Worm (Caenorhabditis elegans) whole organism, mixed stage, embryonic: Measurements from ENCODE around the gene T07D4.2.
A peak's percentile ranks its signal among the peaks of the same experiment; 100 is the strongest.

Experiments used
- M03D4.4 ChIP-seq: sonication (generic microtip); optimal IDR thresholded peaks from 2 replicates; lab custom pipeline; 2017; ENCODE audit warnings: mild to moderate bottlenecking, missing genetic modification characterization, missing compliant biosample characterization
- bed-3 ChIP-seq: fragments of 200-800 bp; sonication (Bioruptor generic); optimal IDR thresholded peaks from 3 replicates; lab custom pipeline; 2018; ENCODE audit warnings: mild to moderate bottlenecking, missing genetic modification characterization, moderate library complexity, missing compliant biosample characterization
- blmp-1 ChIP-seq: fragments of 150-350 bp; optimal IDR thresholded peaks from 2 replicates; lab custom pipeline; 2014; ENCODE audit warnings: missing biosample characterization, missing genetic modification characterization
- ceh-39 ChIP-seq: fragments of 150-350 bp; optimal IDR thresholded peaks from 2 replicates; lab custom pipeline; 2014; ENCODE audit warnings: missing biosample characterization, missing genetic modification characterization
- ceh-83 ChIP-seq: fragments of 200-800 bp; sonication (Bioruptor generic); optimal IDR thresholded peaks from 2 replicates; lab custom pipeline; 2018; ENCODE audit warnings: mild to moderate bottlenecking, missing genetic modification characterization, missing compliant biosample characterization
- ces-1 ChIP-seq: fragments of 150-350 bp; optimal IDR thresholded peaks from 2 replicates; lab custom pipeline; 2014; ENCODE audit warnings: missing biosample characterization, missing genetic modification reagents, missing genetic modification characterization
- cnd-1 ChIP-seq: fragments of 200-800 bp; sonication (Bioruptor generic); optimal IDR thresholded peaks from 2 replicates; lab custom pipeline; 2018; ENCODE audit warnings: mild to moderate bottlenecking, missing genetic modification characterization, missing compliant biosample characterization
- drap-1 ChIP-seq: fragments of 200-800 bp; sonication (Bioruptor generic); optimal IDR thresholded peaks from 3 replicates; lab custom pipeline; 2018; ENCODE audit warnings: mild to moderate bottlenecking, missing genetic modification characterization, missing compliant biosample characterization
- elt-1 ChIP-seq: sonication (generic microtip); optimal IDR thresholded peaks from 2 replicates; lab custom pipeline; 2017; ENCODE audit warnings: missing genetic modification characterization, mild to moderate bottlenecking, missing compliant biosample characterization, antibody characterized with exemption, moderate library complexity, borderline replicate concordance; ENCODE audit not compliant: insufficient read depth
- elt-3 ChIP-seq: fragments of 150-350 bp; optimal IDR thresholded peaks from 2 replicates; lab custom pipeline; 2014; ENCODE audit warnings: missing biosample characterization, missing genetic modification characterization
- flh-1 ChIP-seq: fragments of 200-800 bp; sonication (Bioruptor generic); optimal IDR thresholded peaks from 2 replicates; lab custom pipeline; 2018; ENCODE audit warnings: mild to moderate bottlenecking, missing genetic modification characterization, moderate library complexity, missing compliant biosample characterization
- hlh-1 ChIP-seq: fragments of 150-350 bp; optimal IDR thresholded peaks from 2 replicates; lab custom pipeline; 2014; ENCODE audit warnings: missing biosample characterization, missing genetic modification reagents, missing genetic modification characterization
- lin-13 ChIP-seq: fragments of 150-350 bp; optimal IDR thresholded peaks from 2 replicates; lab custom pipeline; 2014; ENCODE audit warnings: missing biosample characterization, missing genetic modification characterization
- lin-32 ChIP-seq: fragments of 200-800 bp; sonication (Bioruptor generic); optimal IDR thresholded peaks from 2 replicates; lab custom pipeline; 2018; ENCODE audit warnings: mild to moderate bottlenecking, missing genetic modification characterization, missing compliant biosample characterization
- lsy-2 ChIP-seq: fragments of 150-350 bp; optimal IDR thresholded peaks from 2 replicates; lab custom pipeline; 2014; ENCODE audit warnings: missing biosample characterization, missing genetic modification characterization
- mep-1 ChIP-seq: fragments of 150-350 bp; optimal IDR thresholded peaks from 2 replicates; lab custom pipeline; 2017; ENCODE audit warnings: missing biosample characterization, missing genetic modification reagents, missing genetic modification characterization, inconsistent platforms
- mls-2 ChIP-seq: sonication (generic microtip); optimal IDR thresholded peaks from 2 replicates; lab custom pipeline; 2016; ENCODE audit warnings: mild to moderate bottlenecking, missing genetic modification characterization, moderate library complexity, missing compliant biosample characterization
- nhr-12 ChIP-seq: fragments of 150-350 bp; optimal IDR thresholded peaks from 2 replicates; lab custom pipeline; 2014; ENCODE audit warnings: missing biosample characterization, missing genetic modification characterization
- nhr-2 ChIP-seq: fragments of 150-350 bp; optimal IDR thresholded peaks from 2 replicates; lab custom pipeline; 2014; ENCODE audit warnings: missing biosample characterization, missing genetic modification characterization
- nhr-237 ChIP-seq: fragments of 150-350 bp; optimal IDR thresholded peaks from 2 replicates; lab custom pipeline; 2014; ENCODE audit warnings: missing biosample characterization, missing genetic modification characterization
- nhr-28 ChIP-seq: fragments of 150-350 bp; optimal IDR thresholded peaks from 2 replicates; lab custom pipeline; 2014; ENCODE audit warnings: missing biosample characterization, missing genetic modification characterization
- nhr-76 ChIP-seq: sonication (generic microtip); optimal IDR thresholded peaks from 2 replicates; lab custom pipeline; 2017; ENCODE audit warnings: missing biosample characterization, missing genetic modification characterization
- pha-4 ChIP-seq: fragments of 150-350 bp; optimal IDR thresholded peaks from 2 replicates; lab custom pipeline; 2018; ENCODE audit warnings: missing biosample characterization, missing genetic modification reagents, missing genetic modification characterization
- sem-2 ChIP-seq: fragments of 200-800 bp; sonication (Bioruptor generic); optimal IDR thresholded peaks from 2 replicates; lab custom pipeline; 2018; ENCODE audit warnings: mild to moderate bottlenecking, missing genetic modification characterization, missing compliant biosample characterization
- snpc-4 ChIP-seq: fragments of 150-350 bp; optimal IDR thresholded peaks from 2 replicates; lab custom pipeline; 2014; ENCODE audit warnings: missing biosample characterization, missing genetic modification characterization
- tbx-8 ChIP-seq: fragments of 200-800 bp; sonication (Bioruptor generic); optimal IDR thresholded peaks from 2 replicates; lab custom pipeline; 2018; ENCODE audit warnings: mild to moderate bottlenecking, missing genetic modification characterization, moderate library complexity, missing compliant biosample characterization
- unc-120 ChIP-seq: sonication (generic microtip); optimal IDR thresholded peaks from 2 replicates; lab custom pipeline; 2017; ENCODE audit warnings: missing genetic modification characterization, missing compliant biosample characterization; ENCODE audit not compliant: poor library complexity, severe bottlenecking
- unc-39 ChIP-seq: fragments of 150-350 bp; optimal IDR thresholded peaks from 2 replicates; lab custom pipeline; 2014; ENCODE audit warnings: missing biosample characterization, missing genetic modification characterization
- unc-62 ChIP-seq: fragments of 150-350 bp; optimal IDR thresholded peaks from 2 replicates; lab custom pipeline; 2014; ENCODE audit warnings: missing biosample characterization, missing genetic modification reagents, missing genetic modification characterization
- zip-8 ChIP-seq: fragments of 150-350 bp; optimal IDR thresholded peaks from 2 replicates; lab custom pipeline; 2014; ENCODE audit warnings: missing biosample characterization, missing genetic modification characterization
- ztf-11 ChIP-seq: fragments of 150-350 bp; optimal IDR thresholded peaks from 2 replicates; lab custom pipeline; 2014; ENCODE audit warnings: missing biosample characterization, missing genetic modification characterization

T07D4.2 gene

ce11 chrII:8844465-8845126 lies 29.1 kb downstream of the T07D4.2 start, which contains the start of gene F46C5.6:
F46C5.6 (minus strand) TSS chrII:8844515.
- TF ChIP-seq bed-3 (no peak), hlh-1 (peak; percentile 90), unc-62 (GFP tag; lab: Kevin White, UChicago) (peak; percentile 48), unc-120 (peak; percentile 83), mep-1 (tag; lab: Kevin White, UChicago) (no peak)

- no peak for TF ChIP-seq nhr-237 (tag; lab: Kevin White, UChicago)
- TF ChIP-seq M03D4.4 (tag; lab: Kevin White, UChicago): no peak
- no peak for TF ChIP-seq tbx-8 (GFP tag; lab: Kevin White, UChicago)
- TF ChIP-seq zip-8 (tag; lab: Kevin White, UChicago): no peak
- no peak for TF ChIP-seq mls-2 (tag; lab: Kevin White, UChicago)
- no peak for TF ChIP-seq nhr-76 (tag; lab: Kevin White, UChicago)
- TF ChIP-seq hlh-1: no peak
- no peak for TF ChIP-seq nhr-2 (tag; lab: Kevin White, UChicago)
- TF ChIP-seq sem-2: no peak
- no peak for TF ChIP-seq ztf-11 (tag; lab: Kevin White, UChicago)
- no peak for TF ChIP-seq lin-13 (tag; lab: Kevin White, UChicago)
- TF ChIP-seq ceh-39: no peak
- no peak for TF ChIP-seq lsy-2
- no peak for TF ChIP-seq cnd-1
- TF ChIP-seq pha-4 (tag; lab: Kevin White, UChicago): no peak
- TF ChIP-seq lin-32 (GFP tag; lab: Kevin White, UChicago): no peak
- TF ChIP-seq blmp-1 (tag; lab: Kevin White, UChicago): no peak
- no peak for TF ChIP-seq snpc-4 (tag; lab: Kevin White, UChicago)
- TF ChIP-seq ces-1 (GFP tag; lab: Kevin White, UChicago): no peak
- TF ChIP-seq nhr-12 (tag; lab: Kevin White, UChicago): no peak
Measured at ce11 chrII:8839025-8839424, 34.7 kb downstream of the T07D4.2 start, which contains the start of gene F46C5.7. F46C5.7 (plus strand) TSS chrII:8839325.

- TF ChIP-seq nhr-28 (tag; lab: Kevin White, UChicago): no peak
- TF ChIP-seq ces-1 (GFP tag; lab: Kevin White, UChicago): peak; percentile 71
Measured at ce11 chrII:8835857-8836256, 37.9 kb downstream of the T07D4.2 start, which contains the start of gene F46C5.4. F46C5.4 (plus strand) TSS chrII:8836078.

- no peak for TF ChIP-seq unc-62 (GFP tag; lab: Kevin White, UChicago)
- no peak for TF ChIP-seq lin-13 (tag; lab: Kevin White, UChicago)
- no peak for TF ChIP-seq nhr-237 (tag; lab: Kevin White, UChicago)
- TF ChIP-seq elt-3 (tag; lab: Kevin White, UChicago): no peak
- no peak for TF ChIP-seq nhr-28 (tag; lab: Kevin White, UChicago)
- TF ChIP-seq nhr-2 (tag; lab: Kevin White, UChicago): no peak
- TF ChIP-seq unc-120: no peak
- TF ChIP-seq elt-1 (tag; lab: Kevin White, UChicago): no peak
- TF ChIP-seq unc-39 (tag; lab: Kevin White, UChicago): no peak
- no peak for TF ChIP-seq lin-32 (GFP tag; lab: Kevin White, UChicago)
- no peak for TF ChIP-seq drap-1
- TF ChIP-seq ceh-83: no peak
- no peak for TF ChIP-seq mls-2 (tag; lab: Kevin White, UChicago)
- TF ChIP-seq nhr-12 (tag; lab: Kevin White, UChicago): no peak
- TF ChIP-seq bed-3: no peak
Measured at ce11 chrII:8832941-8833340, 40.8 kb downstream of the T07D4.2 start.

ce11 chrII:8830917-8831316 lies 42.8 kb downstream of the T07D4.2 start:
- peak; percentile 65 for TF ChIP-seq ces-1 (GFP tag; lab: Kevin White, UChicago)
- no peak for TF ChIP-seq blmp-1 (tag; lab: Kevin White, UChicago)
- no peak for TF ChIP-seq cnd-1

- no peak for TF ChIP-seq ceh-39
- TF ChIP-seq flh-1 (GFP tag; lab: Kevin White, UChicago): no peak
Measured at ce11 chrII:8829189-8829588, 44.6 kb downstream of the T07D4.2 start, which contains the start of gene F46C5.2. F46C5.2 (minus strand) TSS chrII:8829289.
